Worm (Caenorhabditis elegans) whole organism, L3 larva: Measurements from ENCODE around the gene tbc-12.

Experiments used
- elt-3 ChIP-seq, 3 experiments: fragments of 150-350 bp in 1 of 3; sonication (generic microtip) in 2 of 3; optimal IDR thresholded peaks; 2 replicates in 2 of 3; 4 replicates in 1 of 3; lab custom pipeline; 2014 to 2017; ENCODE audit warnings: missing biosample characterization in 3 of 3, missing genetic modification characterization in 3 of 3
- fos-1 ChIP-seq: fragments of 150-350 bp; optimal IDR thresholded peaks from 2 replicates; lab custom pipeline; 2014; ENCODE audit warnings: missing biosample characterization, missing genetic modification characterization
- lin-15B ChIP-seq: fragments of 150-350 bp; optimal IDR thresholded peaks from 2 replicates; lab custom pipeline; 2014; ENCODE audit warnings: missing biosample characterization, missing genetic modification characterization
- unc-62 ChIP-seq: fragments of 150-350 bp; sonication (generic microtip); optimal IDR thresholded peaks from 4 replicates; lab custom pipeline; 2014; ENCODE audit warnings: missing biosample characterization, missing genetic modification reagents, missing genetic modification characterization
- zag-1 ChIP-seq: fragments of 150-350 bp; optimal IDR thresholded peaks from 2 replicates; lab custom pipeline; 2014; ENCODE audit warnings: missing biosample characterization, missing genetic modification characterization
- ztf-11 ChIP-seq: fragments of 150-350 bp; optimal IDR thresholded peaks from 2 replicates; lab custom pipeline; 2014; ENCODE audit warnings: missing biosample characterization, missing genetic modification characterization

ce11 chrX:2495865-2496314, 36.4 kb downstream of the tbc-12 start, which contains the start of gene rabr-1:
- TF ChIP-seq fos-1 (tag; lab: Kevin White, UChicago) (no peak), ztf-11 (tag; lab: Kevin White, UChicago) (no peak), zag-1 (no peak), unc-62 (no peak), elt-3 (tag; optimal IDR thresholded peaks at IDR 0.05; lab: Kevin White, UChicago) (no peak), lin-15B (tag; lab: Kevin White, UChicago) (no peak)
